Worm (Caenorhabditis elegans) whole organism, L4 larva: ENCODE data around the gene Y48E1C.4.

Source experiments
- F10B5.3 ChIP-seq: sonication (generic microtip); optimal IDR thresholded peaks from 2 replicates; lab custom pipeline; 2016; ENCODE audit warnings: mild to moderate bottlenecking, missing genetic modification characterization, missing compliant biosample characterization
- F26F4.8 ChIP-seq: fragments of 200-800 bp; sonication (Bioruptor generic); conservative IDR thresholded peaks from 2 replicates; pipeline ENCODE4 v1.3.6; 2022; ENCODE audit warnings: missing genetic modification characterization, missing compliant biosample characterization
- F44E2.7 ChIP-seq: fragments of 200-800 bp; sonication (Bioruptor generic); IDR thresholded peaks from 2 replicates; pipeline ENCODE4 v2.1.2; 2022; ENCODE audit warnings: missing genetic modification characterization, missing compliant biosample characterization
- R02D3.7 ChIP-seq: fragments of 150-350 bp; sonication (generic microtip); optimal IDR thresholded peaks from 3 replicates; lab custom pipeline; 2014; ENCODE audit warnings: missing biosample characterization, missing genetic modification characterization
- T26A8.4 ChIP-seq: fragments of 200-800 bp; sonication (Bioruptor generic); IDR thresholded peaks from 2 replicates; pipeline ENCODE4 v1.3.6; 2022; ENCODE audit warnings: missing genetic modification characterization, missing compliant biosample characterization
- Y75B8A.6 ChIP-seq: fragments of 200-800 bp; sonication (Bioruptor generic); IDR thresholded peaks from 2 replicates; pipeline ENCODE4 v1.3.6; 2022; ENCODE audit warnings: missing genetic modification reagents, missing genetic modification characterization, missing compliant biosample characterization
- aha-1 ChIP-seq: fragments of 150-350 bp; peaks from one replicate; lab custom pipeline; 2014; ENCODE audit warnings: missing biosample characterization, missing genetic modification characterization
- ama-1 ChIP-seq: fragments of 150-350 bp; optimal IDR thresholded peaks from 2 replicates; lab custom pipeline; 2014; ENCODE audit warnings: inconsistent platforms, mixed read lengths
- ceh-20 ChIP-seq: fragments of 200-800 bp; sonication (Bioruptor generic); IDR thresholded peaks from 2 replicates; pipeline ENCODE4 v1.3.6; 2022; ENCODE audit warnings: missing genetic modification reagents, missing genetic modification characterization, missing compliant biosample characterization
- daf-12 ChIP-seq: fragments of 150-350 bp; optimal IDR thresholded peaks from 2 replicates; lab custom pipeline; 2014; ENCODE audit warnings: missing biosample characterization, missing genetic modification reagents, missing genetic modification characterization
- daf-16 ChIP-seq, 3 experiments: sonication (generic microtip); optimal IDR thresholded peaks; 2 replicates each; lab custom pipeline; 2016 to 2017; ENCODE audit warnings: missing genetic modification characterization in 3 of 3, missing genetic modification reagents in 3 of 3, mild to moderate bottlenecking in 2 of 3, missing compliant biosample characterization in 2 of 3, missing biosample characterization in 1 of 3, moderate library complexity in 1 of 3
- dmd-8 ChIP-seq: fragments of 200-800 bp; sonication (Bioruptor generic); IDR thresholded peaks from 2 replicates; pipeline ENCODE4 v1.3.6; 2022; ENCODE audit warnings: missing genetic modification characterization, missing compliant biosample characterization
- dpl-1 ChIP-seq: fragments of 150-350 bp; optimal IDR thresholded peaks from 2 replicates; lab custom pipeline; 2014; ENCODE audit warnings: missing biosample characterization, missing genetic modification reagents, missing genetic modification characterization
- duxl-1 ChIP-seq: sonication (generic microtip); optimal IDR thresholded peaks from 2 replicates; lab custom pipeline; 2016; ENCODE audit warnings: mild to moderate bottlenecking, missing genetic modification characterization, moderate library complexity, missing compliant biosample characterization; ENCODE audit not compliant: poor library complexity
- fkh-10 ChIP-seq: fragments of 150-350 bp; optimal IDR thresholded peaks from 2 replicates; lab custom pipeline; 2014; ENCODE audit warnings: missing biosample characterization, missing genetic modification reagents, missing genetic modification characterization
- jun-1 ChIP-seq: fragments of 150-350 bp; optimal IDR thresholded peaks from 2 replicates; lab custom pipeline; 2014; ENCODE audit warnings: missing biosample characterization, missing genetic modification reagents, missing genetic modification characterization
- lin-38 ChIP-seq: fragments of 200-800 bp; sonication (Bioruptor generic); IDR thresholded peaks from 2 replicates; pipeline ENCODE4 v1.3.6; 2022; ENCODE audit warnings: missing genetic modification reagents, missing genetic modification characterization, missing compliant biosample characterization
- lin-39 ChIP-seq: fragments of 150-350 bp; optimal IDR thresholded peaks from 2 replicates; lab custom pipeline; 2014; ENCODE audit warnings: missing biosample characterization, missing genetic modification reagents, missing genetic modification characterization
- lir-3 ChIP-seq: sonication (generic microtip); optimal IDR thresholded peaks from 2 replicates; lab custom pipeline; 2016; ENCODE audit warnings: mild to moderate bottlenecking, missing genetic modification characterization, missing compliant biosample characterization
- nhr-10 ChIP-seq: fragments of 150-350 bp; optimal IDR thresholded peaks from 2 replicates; lab custom pipeline; 2014; ENCODE audit warnings: missing biosample characterization, missing genetic modification characterization
- nhr-11 ChIP-seq: fragments of 150-350 bp; optimal IDR thresholded peaks from 2 replicates; lab custom pipeline; 2014; ENCODE audit warnings: missing biosample characterization, missing genetic modification characterization
- nhr-111 ChIP-seq: fragments of 200-800 bp; sonication (Bioruptor generic); optimal IDR thresholded peaks from 2 replicates; lab custom pipeline; 2018; ENCODE audit warnings: mild to moderate bottlenecking, missing genetic modification characterization, missing compliant biosample characterization
- nhr-25 ChIP-seq: sonication (generic microtip); optimal IDR thresholded peaks from 2 replicates; lab custom pipeline; 2017; ENCODE audit warnings: missing genetic modification characterization, mild to moderate bottlenecking, missing compliant biosample characterization, antibody characterized with exemption, moderate library complexity, borderline replicate concordance; ENCODE audit not compliant: insufficient read depth
- nhr-41 ChIP-seq: fragments of 200-800 bp; sonication (Bioruptor generic); IDR thresholded peaks from 2 replicates; pipeline ENCODE4 v1.3.6; 2022; ENCODE audit warnings: missing genetic modification reagents, missing genetic modification characterization, missing compliant biosample characterization
- nhr-42 ChIP-seq: fragments of 200-800 bp; sonication (Bioruptor generic); IDR thresholded peaks from 2 replicates; pipeline ENCODE4 v1.3.6; 2022; ENCODE audit warnings: missing genetic modification characterization, missing compliant biosample characterization
- nhr-48 ChIP-seq: sonication (generic microtip); optimal IDR thresholded peaks from 2 replicates; lab custom pipeline; 2016; ENCODE audit warnings: mild to moderate bottlenecking, missing genetic modification characterization, missing compliant biosample characterization
- set-16 ChIP-seq: fragments of 200-800 bp; sonication (Bioruptor generic); IDR thresholded peaks from 2 replicates; pipeline ENCODE4 v1.3.6; 2022; ENCODE audit warnings: missing genetic modification reagents, missing genetic modification characterization, missing compliant biosample characterization
- skn-1 ChIP-seq: fragments of 150-350 bp; optimal IDR thresholded peaks from 2 replicates; lab custom pipeline; 2014; ENCODE audit warnings: missing biosample characterization, missing genetic modification characterization
- spr-3 ChIP-seq: fragments of 200-800 bp; sonication (Bioruptor generic); optimal IDR thresholded peaks from 2 replicates; lab custom pipeline; 2018; ENCODE audit warnings: mild to moderate bottlenecking, missing genetic modification characterization, missing compliant biosample characterization
- unc-62 ChIP-seq, 3 experiments: fragments of 150-350 bp in 1 of 3; sonication (generic microtip); optimal IDR thresholded peaks in 2 of 3; peaks in 1 of 3; 1 replicate in 1 of 3; 2 replicates in 2 of 3; lab custom pipeline; 2014 to 2017; ENCODE audit warnings: missing biosample characterization in 3 of 3, missing genetic modification characterization in 3 of 3, missing genetic modification reagents in 3 of 3, missing genotype in 1 of 3
- zag-1 ChIP-seq: fragments of 150-350 bp; optimal IDR thresholded peaks from 2 replicates; lab custom pipeline; 2014; ENCODE audit warnings: missing biosample characterization, missing genetic modification characterization
- ztf-11 ChIP-seq: fragments of 150-350 bp; optimal IDR thresholded peaks from 2 replicates; lab custom pipeline; 2014; ENCODE audit warnings: missing biosample characterization, missing genetic modification characterization

Gene Y48E1C.4

ce11 chrII:13436725-13437124 is at the start of gene Y48E1C.4:
Y48E1C.4 (minus strand) TSS chrII:13436825.
- TF ChIP-seq lin-39 (tag; lab: Kevin White, UChicago) (no peak), ama-1 (peak; percentile 27)

- TF ChIP-seq nhr-42 (GFP tag; lab: Robert Waterston, UW) (0 out of 2 replicates have a peak, but pooled peaks have one; percentile 5), ztf-11 (no peak), nhr-11 (tag; lab: Kevin White, UChicago) (no peak), F26F4.8 (0 out of 2 replicates have a peak, but pooled peaks have one; percentile 7), dmd-8 (GFP tag; lab: Robert Waterston, UW) (no peak), T26A8.4 (0 out of 2 replicates have a peak, but pooled peaks have one; percentile 10), skn-1 (tag; lab: Kevin White, UChicago) (no peak), set-16 (GFP tag; lab: Robert Waterston, UW) (peak; percentile 77), nhr-111 (GFP tag; lab: Kevin White, UChicago) (no peak), spr-3 (GFP tag; lab: Kevin White, UChicago) (no peak), daf-12 (tag; lab: Kevin White, UChicago) (no peak), lin-38 (GFP tag; lab: Robert Waterston, UW) (0 out of 2 replicates have a peak, but pooled peaks have one; percentile 17), Y75B8A.6 (no peak)
Measured at ce11 chrII:13485119-13485518, 48.5 kb upstream of the Y48E1C.4 start.

ce11 chrII:13484108-13484507 is 47.5 kb upstream of the Y48E1C.4 start:
- no peak for TF ChIP-seq Y75B8A.6
- TF ChIP-seq unc-62 (GFP tag; optimal IDR thresholded peaks at IDR 0.05 in 1 of 2; lab: Kevin White, UChicago) = peak in 1 of 2 experiments; percentile 47
- TF ChIP-seq unc-62 (tag; optimal IDR thresholded peaks at IDR 0.05; lab: Kevin White, UChicago) = no peak
- TF ChIP-seq set-16 (GFP tag; lab: Robert Waterston, UW) = peak; percentile 65

- TF ChIP-seq F44E2.7 (GFP tag; lab: Robert Waterston, UW) = no peak
- TF ChIP-seq ceh-20 (GFP tag; lab: Robert Waterston, UW) = no peak
- no peak for TF ChIP-seq unc-62 (GFP tag; optimal IDR thresholded peaks at IDR 0.05 in 1 of 2; lab: Kevin White, UChicago)
- no peak for TF ChIP-seq unc-62 (tag; optimal IDR thresholded peaks at IDR 0.05; lab: Kevin White, UChicago)
- TF ChIP-seq nhr-25 (tag; lab: Kevin White, UChicago) = no peak
- no peak for TF ChIP-seq R02D3.7 (tag; lab: Kevin White, UChicago)
- no peak for TF ChIP-seq lin-38 (GFP tag; lab: Robert Waterston, UW)
- TF ChIP-seq dpl-1 (GFP tag; lab: Kevin White, UChicago) = no peak
- no peak for TF ChIP-seq zag-1 (tag; lab: Kevin White, UChicago)
- TF ChIP-seq nhr-48 (tag; lab: Kevin White, UChicago) = peak; percentile 26
- peak; percentile 58 for TF ChIP-seq aha-1
- no peak for TF ChIP-seq duxl-1 (tag; lab: Kevin White, UChicago)
- TF ChIP-seq lir-3 (tag; lab: Kevin White, UChicago) = no peak
- TF ChIP-seq jun-1 (tag; lab: Kevin White, UChicago) = no peak
- no peak for TF ChIP-seq daf-16 (GFP tag; optimal IDR thresholded peaks at IDR 0.05; lab: Kevin White, UChicago)
- TF ChIP-seq daf-16 (tag; optimal IDR thresholded peaks at IDR 0.05; lab: Kevin White, UChicago) = no peak
Measured at ce11 chrII:13481781-13482455, 45.3 kb upstream of the Y48E1C.4 start, which contains the start of gene E01G4.6. E01G4.6 (plus strand) TSS chrII:13482405.

ce11 chrII:13479424-13479823 is 42.8 kb upstream of the Y48E1C.4 start:
- TF ChIP-seq dpl-1 (GFP tag; lab: Kevin White, UChicago) (no peak), nhr-41 (no peak), fkh-10 (GFP tag; lab: Kevin White, UChicago) (no peak), F10B5.3 (tag; lab: Kevin White, UChicago) (no peak), nhr-10 (tag; lab: Kevin White, UChicago) (no peak), unc-62 (GFP tag; optimal IDR thresholded peaks at IDR 0.05 in 1 of 2; lab: Kevin White, UChicago) (peak in 1 of 2 experiments; percentile 68), unc-62 (tag; optimal IDR thresholded peaks at IDR 0.05; lab: Kevin White, UChicago) (no peak), skn-1 (tag; lab: Kevin White, UChicago) (no peak)
